Worm (Caenorhabditis elegans): ENCODE measurements around the gene ugt-43.

ugt-43 gene

ce11 chrIV:10424535-10424934, 39.9 kb upstream of the ugt-43 start, which contains the start of gene F13B12.1:
F13B12.1 (minus strand) TSS chrIV:10424635.
- TF ChIP-seq snpc-4 (tag; optimal IDR thresholded peaks at IDR 0.05) (no peak), ceh-88 (GFP tag; IDR thresholded peaks at IDR 0.05) (no peak), C04F5.9 (tag; optimal IDR thresholded peaks at IDR 0.05) (no peak), fkh-10 (GFP tag; optimal IDR thresholded peaks at IDR 0.05) (no peak), vab-15 (tag; optimal IDR thresholded peaks at IDR 0.05) (no peak), ceh-90 (tag; optimal IDR thresholded peaks at IDR 0.05) (no peak), lin-39 (tag; optimal IDR thresholded peaks at IDR 0.05) (no peak), ztf-4 (tag; optimal IDR thresholded peaks at IDR 0.05) (no peak), mab-9 (GFP tag; IDR thresholded peaks at IDR 0.05) (no peak)

DNA sequence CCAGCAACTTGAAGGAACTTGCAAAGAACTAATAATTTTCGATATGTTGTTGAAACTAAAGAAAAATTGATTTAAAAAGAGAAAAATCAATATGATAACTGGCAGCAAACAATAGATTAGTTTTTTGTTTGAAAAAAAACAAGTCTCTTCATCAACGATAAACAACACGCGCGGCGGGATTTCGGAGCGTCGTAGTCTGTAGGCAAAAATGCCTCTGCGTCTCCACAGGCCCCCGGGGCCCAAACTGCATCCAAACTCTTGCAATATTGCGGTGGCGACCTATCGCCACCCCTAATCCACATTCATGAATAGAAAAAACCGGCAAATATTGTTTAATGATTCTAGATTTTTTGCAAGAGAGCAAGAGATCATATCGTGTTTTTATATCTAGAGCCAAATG, 39.3 kb upstream of the ugt-43 start:
- TF ChIP-seq hlh-4 (tag; optimal IDR thresholded peaks at IDR 0.05) (no peak), ceh-82 (tag; optimal IDR thresholded peaks at IDR 0.05) (peak in 1 of 3 experiments; percentile 5), lin-35 (GFP tag; optimal IDR thresholded peaks at IDR 0.05) (peak; percentile 5 to 51), aly-2 (tag; optimal IDR thresholded peaks at IDR 0.05) (no peak), pqm-1 (tag; optimal IDR thresholded peaks at IDR 0.05) (no peak), xbp-1 (tag; optimal IDR thresholded peaks at IDR 0.05) (peak; percentile 4), lsy-2 (tag; optimal IDR thresholded peaks at IDR 0.05) (peak; percentile 19 to 61), tlp-1 (tag; optimal IDR thresholded peaks at IDR 0.05) (no peak), zip-4 (GFP tag; optimal IDR thresholded peaks at IDR 0.05) (no peak), hlh-17 (GFP tag; optimal IDR thresholded peaks at IDR 0.05; ENCODE audit: borderline replicate concordance) (no peak), ces-1 (GFP tag; optimal IDR thresholded peaks at IDR 0.05) (no peak), zag-1 (tag; optimal IDR thresholded peaks at IDR 0.05) (no peak), blmp-1 (tag; optimal IDR thresholded peaks at IDR 0.05) (peak; percentile 7), ama-1 (optimal IDR thresholded peaks at IDR 0.05) (no peak), efl-1 (optimal IDR thresholded peaks at IDR 0.05) (peak; percentile 23 to 44), efl-1 (GFP tag; optimal IDR thresholded peaks at IDR 0.05 in 1 of 2) (no peak), nhr-20 (tag; optimal IDR thresholded peaks at IDR 0.05) (peak; percentile 22), pag-3 (tag; optimal IDR thresholded peaks at IDR 0.05; ENCODE audit: borderline replicate concordance, insufficient read depth) (no peak), nhr-71 (tag; optimal IDR thresholded peaks at IDR 0.05) (peak; percentile 24), fkh-10 (GFP tag; optimal IDR thresholded peaks at IDR 0.05) (peak; percentile 25), mdl-1 (tag; optimal IDR thresholded peaks at IDR 0.05) (no peak), lin-13 (GFP tag; optimal IDR thresholded peaks at IDR 0.05) (no peak), swsn-7 (tag; optimal IDR thresholded peaks at IDR 0.05) (peak; percentile 1), ztf-11 (tag; optimal IDR thresholded peaks at IDR 0.05) (peak in 1 of 2 experiments; percentile 24), skn-1 (tag; optimal IDR thresholded peaks at IDR 0.05) (peak; percentile 5), snu-23 (GFP tag; optimal IDR thresholded peaks at IDR 0.05) (peak; percentile 50), rnt-1 (tag; optimal IDR thresholded peaks at IDR 0.05) (peak; percentile 49), unc-30 (tag; optimal IDR thresholded peaks at IDR 0.05) (no peak), mep-1 (tag; optimal IDR thresholded peaks at IDR 0.05) (peak; percentile 34), ceh-88 (GFP tag; IDR thresholded peaks at IDR 0.05) (no peak), fos-1 (tag; optimal IDR thresholded peaks at IDR 0.05) (no peak), C34B4.2 (tag; optimal IDR thresholded peaks at IDR 0.05) (no peak), lin-14 (GFP tag; optimal IDR thresholded peaks at IDR 0.05) (peak; percentile 38), dpl-1 (GFP tag; optimal IDR thresholded peaks at IDR 0.05) (peak in 2 of 3 experiments; percentile 36 to 39)

DNA sequence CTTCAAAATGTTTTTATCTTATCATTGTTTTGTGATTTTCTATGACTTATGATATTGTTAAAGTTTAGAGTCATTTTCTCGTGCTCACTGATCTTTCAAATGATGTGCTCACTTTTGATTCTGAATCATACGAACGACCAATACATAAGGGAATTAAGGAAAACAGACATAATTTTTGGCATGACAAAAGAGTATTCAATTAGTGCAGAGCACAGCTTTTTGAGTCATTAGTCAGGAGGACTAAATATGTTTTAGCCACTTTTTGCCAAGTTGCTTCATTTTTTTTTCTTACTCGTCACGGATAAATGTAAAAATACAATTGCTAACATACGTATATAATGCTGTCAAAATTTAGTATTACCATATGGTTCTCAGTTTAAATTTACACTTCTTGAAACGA, 35.3 kb upstream of the ugt-43 start, which contains the start of gene F13B12.2:
F13B12.2 (minus strand) TSS at position 2 of the 400 bp plus-strand sequence.
- TF ChIP-seq Y116A8C.19 (tag; optimal IDR thresholded peaks at IDR 0.05; ENCODE audit: borderline replicate concordance): no peak
- TF ChIP-seq elt-2 (tag; optimal IDR thresholded peaks at IDR 0.05): peak; percentile 6
- TF ChIP-seq lin-14 (GFP tag; optimal IDR thresholded peaks at IDR 0.05): peak; percentile 12
- peak; percentile 91 for TF ChIP-seq ceh-8 (GFP tag; optimal IDR thresholded peaks at IDR 0.05)
